Worm (Caenorhabditis elegans) whole organism, dauer: Measurements from ENCODE around the gene srb-18.
"Not testable (repeated sequence)": the region's sequence is repeated elsewhere in the genome, so short reads cannot be mapped to it uniquely, and the experiment has no call there.

Source experiments
- unc-62 ChIP-seq: sonication (generic microtip); optimal IDR thresholded peaks from 2 replicates; lab custom pipeline; 2017; ENCODE audit warnings: missing biosample characterization, missing genetic modification reagents, missing genetic modification characterization

The srb-18 gene

DNA sequence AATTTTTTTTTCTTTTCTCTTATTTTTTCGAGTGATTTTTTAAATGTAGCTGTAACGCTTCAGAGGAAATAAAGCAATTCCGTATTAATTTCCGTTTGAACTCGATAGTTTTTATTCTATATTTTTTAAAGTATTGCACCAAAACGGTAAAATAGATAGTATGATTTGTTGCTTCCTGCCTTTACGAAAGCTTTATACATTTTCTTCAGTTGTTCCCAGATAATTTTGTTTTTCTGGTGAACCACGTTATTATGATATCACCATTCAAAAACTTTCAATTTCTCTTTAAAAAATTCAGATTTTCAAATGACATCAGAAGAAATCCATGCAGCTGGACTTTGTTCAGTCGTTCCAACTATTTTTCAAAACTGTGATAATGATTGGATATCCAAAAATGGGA, at the start of gene srb-18:
Gene srb-18, plus strand, starts transcription at position 301 of the 400 bp plus-strand sequence.
- TF ChIP-seq unc-62: no peak

ce11 chrV:7465509-7465908, 49.5 kb upstream of the srb-18 start, which contains the start of gene F25E5.1:
F25E5.1 (plus strand) TSS chrV:7465884.
- TF ChIP-seq unc-62: no peak

ce11 chrV:7472815-7473214, 42.2 kb upstream of the srb-18 start, which contains the start of gene str-28:
str-28 (minus strand) TSS chrV:7472915.
- no peak for TF ChIP-seq unc-62

ce11 chrV:7476766-7477165, 38.3 kb upstream of the srb-18 start, which contains the start of gene srh-125:
srh-125 (minus strand) TSS chrV:7476866.
- no peak for TF ChIP-seq unc-62

ce11 chrV:7478404-7478803, 36.6 kb upstream of the srb-18 start, which contains the start of gene str-190:
str-190 (minus strand) TSS chrV:7478504.
- no peak for TF ChIP-seq unc-62

- no peak for TF ChIP-seq unc-62
These were observed 34.1 kb upstream of the srb-18 start, which contains the start of gene C18B10.6 for ce11 chrV:7480949-7481348. C18B10.6 (minus strand) TSS chrV:7481049.

ce11 chrV:7485000-7485399, 30.0 kb upstream of the srb-18 start, which contains the start of gene srbc-8:
srbc-8 (minus strand) TSS chrV:7485100.
- TF ChIP-seq unc-62: no peak

DNA sequence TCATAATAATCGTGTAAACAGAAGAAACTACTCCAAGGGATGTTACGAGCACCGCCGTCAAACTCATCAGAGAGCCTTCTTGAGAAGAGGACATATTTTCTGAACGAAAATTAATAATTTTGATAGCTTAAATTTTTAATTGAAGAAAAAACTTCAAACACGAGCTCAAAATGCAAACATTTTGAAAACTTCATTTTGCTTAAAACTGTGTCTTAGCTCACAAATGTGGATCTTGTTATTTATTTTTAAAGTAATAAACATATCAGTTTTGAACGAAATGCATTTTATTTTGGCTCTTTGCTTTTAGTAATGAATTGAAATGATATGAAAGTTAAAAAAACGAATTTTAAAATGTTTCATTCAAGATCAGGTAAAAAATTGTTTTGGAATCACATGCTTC, 27.5 kb upstream of the srb-18 start, which contains the start of gene srbc-7:
Gene srbc-7, minus strand, starts transcription at position 101 of the 400 bp plus-strand sequence.
- TF ChIP-seq unc-62: no peak

- no peak for TF ChIP-seq unc-62
These were observed 24.7 kb upstream of the srb-18 start, which contains the start of gene srbc-9 for ce11 chrV:7490340-7490739. srbc-9 (minus strand) TSS chrV:7490440.

DNA sequence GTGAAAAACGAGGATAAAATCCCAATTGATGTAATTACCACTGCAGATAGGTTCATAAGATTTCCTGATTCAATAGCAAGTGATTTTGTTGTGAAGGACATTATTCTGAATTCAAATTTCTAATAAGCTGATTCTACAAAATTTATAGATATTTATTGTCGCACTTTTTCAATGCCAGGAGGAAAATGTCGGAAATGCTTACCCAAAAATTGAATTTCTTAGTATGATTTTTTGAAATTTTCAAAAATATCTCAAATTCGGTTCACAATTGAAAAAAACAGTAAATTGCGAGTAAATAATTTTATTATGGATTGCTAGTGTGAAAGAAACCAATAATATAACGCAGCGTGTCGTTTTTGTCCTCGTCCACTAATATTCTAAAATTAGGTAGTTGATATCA, 22.1 kb upstream of the srb-18 start, which contains the start of gene srbc-10:
Gene srbc-10, minus strand, starts transcription at position 101 of the 400 bp plus-strand sequence.
- TF ChIP-seq unc-62: no peak

DNA sequence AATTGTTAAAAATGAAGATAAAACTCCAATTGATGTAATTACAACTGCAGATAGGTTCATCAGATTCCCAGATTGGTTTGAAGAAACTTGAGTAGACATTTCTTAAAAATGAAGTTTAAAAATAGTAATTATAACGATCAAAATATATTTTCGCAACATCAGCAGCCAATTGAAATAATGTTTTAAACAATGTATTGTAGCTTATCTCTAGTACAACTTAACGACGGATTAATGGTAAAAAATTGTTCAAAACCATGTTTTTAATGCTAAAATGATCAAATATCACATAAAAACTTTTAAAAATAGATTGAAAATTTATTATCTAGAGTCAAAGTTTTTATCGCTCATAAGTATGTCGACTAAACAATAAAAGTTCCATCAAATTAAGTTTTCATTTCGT, 19.9 kb upstream of the srb-18 start, which contains the start of gene srbc-11:
Gene srbc-11, minus strand, starts transcription at position 101 of the 400 bp plus-strand sequence.
- no peak for TF ChIP-seq unc-62

ce11 chrV:7497440-7497839, 17.6 kb upstream of the srb-18 start, which contains the start of gene srh-79:
srh-79 (plus strand) TSS chrV:7497740.
- no peak for TF ChIP-seq unc-62

- no peak for TF ChIP-seq unc-62
These were observed 13.8 kb upstream of the srb-18 start for ce11 chrV:7501194-7501593.

- no peak for TF ChIP-seq unc-62
These were observed 10.8 kb upstream of the srb-18 start, which contains the start of gene srh-229 for ce11 chrV:7504271-7504670. srh-229 (minus strand) TSS chrV:7504371.

DNA sequence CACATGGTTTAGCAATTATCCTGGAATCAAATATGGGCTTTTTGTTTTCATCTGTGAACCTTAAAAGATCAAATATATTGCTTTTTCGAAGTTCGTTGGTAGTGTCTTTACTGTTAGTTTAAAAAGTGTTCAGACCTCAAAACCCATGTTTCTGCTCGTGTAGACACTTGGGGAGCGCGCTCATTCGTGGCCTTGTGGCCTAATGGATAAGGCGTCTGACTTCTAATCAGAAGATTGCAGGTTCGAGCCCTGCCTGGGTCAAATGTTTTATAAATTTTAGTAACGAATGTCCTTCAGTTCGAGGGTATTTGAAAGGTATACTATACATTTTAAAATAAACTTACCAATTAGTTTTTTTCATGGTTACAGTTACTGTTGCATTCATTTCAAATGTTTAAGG, 8.8 kb upstream of the srb-18 start:
- no peak for TF ChIP-seq unc-62

DNA sequence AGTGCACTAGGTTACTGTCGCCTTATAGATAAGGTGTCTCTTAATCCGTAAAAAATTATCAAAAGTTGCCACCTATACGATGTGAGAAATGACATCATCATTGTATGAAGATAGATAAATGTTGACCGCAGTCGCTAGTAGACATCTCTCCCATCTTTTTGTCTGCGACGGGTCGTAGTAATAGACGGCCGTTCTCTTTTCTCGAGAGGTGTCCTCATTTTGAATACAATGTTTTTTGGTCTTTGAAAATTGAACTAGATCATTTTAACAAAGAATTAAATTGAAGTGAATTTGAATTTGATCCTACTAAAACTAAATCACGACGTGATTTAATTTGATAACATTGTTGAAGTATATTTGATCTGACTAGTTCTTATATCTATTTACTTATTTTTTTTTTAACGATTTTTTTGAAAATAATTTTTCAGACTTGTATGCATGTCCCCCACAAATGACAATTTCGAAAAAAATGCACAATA, 6.4 kb upstream of the srb-18 start, which contains the start of the genes str-31 and nhr-172:
Gene str-31, minus strand, starts transcription at position 101 of the 479 bp plus-strand sequence.
Gene nhr-172, plus strand, starts transcription at position 429 of the 479 bp plus-strand sequence.
- no peak for TF ChIP-seq unc-62

- not testable (repeated sequence) for TF ChIP-seq unc-62
These were observed 3.6 kb upstream of the srb-18 start, which contains the start of gene nhr-171 for ce11 chrV:7511465-7511864. nhr-171 (plus strand) TSS chrV:7511765.

- TF ChIP-seq unc-62: no peak
These were observed 5.0 kb downstream of the srb-18 start, which contains the start of gene srb-19 for ce11 chrV:7520077-7520476. srb-19 (minus strand) TSS chrV:7520177.
